Worm (Caenorhabditis elegans) whole organism, L2 larva: ENCODE measurements around the gene cal-1.
A peak's percentile ranks its signal among the peaks of the same experiment; 100 is the strongest.

Experiments
- F13H6.1 ChIP-seq: sonication (generic microtip); optimal IDR thresholded peaks from 2 replicates; lab custom pipeline; 2016; ENCODE audit warnings: missing genetic modification characterization, missing compliant biosample characterization
- R02D3.7 ChIP-seq: fragments of 150-350 bp; optimal IDR thresholded peaks from 2 replicates; lab custom pipeline; 2014; ENCODE audit warnings: missing biosample characterization, missing genetic modification characterization
- ZK546.5 ChIP-seq: sonication (generic microtip); optimal IDR thresholded peaks from 2 replicates; lab custom pipeline; 2017; ENCODE audit warnings: missing biosample characterization, missing genetic modification characterization
- blmp-1 ChIP-seq: sonication (generic microtip); optimal IDR thresholded peaks from 2 replicates; lab custom pipeline; 2017; ENCODE audit warnings: missing genetic modification characterization, mild to moderate bottlenecking, missing compliant biosample characterization, antibody characterized with exemption, moderate library complexity; ENCODE audit not compliant: insufficient read depth
- ceh-16 ChIP-seq: fragments of 150-350 bp; optimal IDR thresholded peaks from 2 replicates; lab custom pipeline; 2014; ENCODE audit warnings: missing biosample characterization, missing genetic modification characterization
- crh-2 ChIP-seq: sonication (generic microtip); optimal IDR thresholded peaks from 2 replicates; lab custom pipeline; 2017; ENCODE audit warnings: missing biosample characterization, missing genetic modification characterization
- egl-27 ChIP-seq: sonication (generic microtip); optimal IDR thresholded peaks from 3 replicates; lab custom pipeline; 2017; ENCODE audit warnings: missing biosample characterization, missing genetic modification reagents, missing genetic modification characterization
- elt-3 ChIP-seq: sonication (generic microtip); optimal IDR thresholded peaks from 2 replicates; lab custom pipeline; 2017; ENCODE audit warnings: missing biosample characterization, missing genetic modification characterization
- fos-1 ChIP-seq: fragments of 150-350 bp; optimal IDR thresholded peaks from 2 replicates; lab custom pipeline; 2014; ENCODE audit warnings: missing biosample characterization, missing genetic modification characterization
- gmeb-1 ChIP-seq: fragments of 150-350 bp; optimal IDR thresholded peaks from 2 replicates; lab custom pipeline; 2014; ENCODE audit warnings: missing biosample characterization, missing genetic modification characterization
- lin-39 ChIP-seq: fragments of 150-350 bp; optimal IDR thresholded peaks from 2 replicates; lab custom pipeline; 2014; ENCODE audit warnings: missing biosample characterization, missing genetic modification reagents, missing genetic modification characterization
- lsy-2 ChIP-seq, 2 experiments: fragments of 150-350 bp in 1 of 2; sonication (generic microtip) in 1 of 2; optimal IDR thresholded peaks; 2 replicates each; lab custom pipeline; 2014 to 2017; ENCODE audit warnings: missing biosample characterization in 2 of 2, missing genetic modification characterization in 2 of 2
- mbf-1 ChIP-seq: sonication (generic microtip); optimal IDR thresholded peaks from 2 replicates; lab custom pipeline; 2017; ENCODE audit warnings: missing biosample characterization, missing genetic modification characterization
- nhr-11 ChIP-seq: fragments of 150-350 bp; optimal IDR thresholded peaks from 2 replicates; lab custom pipeline; 2014; ENCODE audit warnings: missing biosample characterization, missing genetic modification characterization
- nhr-12 ChIP-seq: fragments of 150-350 bp; optimal IDR thresholded peaks from 2 replicates; lab custom pipeline; 2014; ENCODE audit warnings: missing biosample characterization, missing genetic modification characterization
- nhr-129 ChIP-seq: fragments of 150-350 bp; optimal IDR thresholded peaks from 2 replicates; lab custom pipeline; 2014; ENCODE audit warnings: missing biosample characterization, missing genetic modification characterization
- nhr-21 ChIP-seq: fragments of 150-350 bp; optimal IDR thresholded peaks from 2 replicates; lab custom pipeline; 2014; ENCODE audit warnings: missing biosample characterization, missing genetic modification characterization
- nhr-23 ChIP-seq: fragments of 150-350 bp; optimal IDR thresholded peaks from 2 replicates; lab custom pipeline; 2014; ENCODE audit warnings: missing biosample characterization, missing genetic modification reagents, missing genetic modification characterization
- nhr-237 ChIP-seq: fragments of 150-350 bp; optimal IDR thresholded peaks from 2 replicates; lab custom pipeline; 2014; ENCODE audit warnings: missing biosample characterization, missing genetic modification characterization
- nhr-25 ChIP-seq: fragments of 150-350 bp; sonication (generic microtip); optimal IDR thresholded peaks from 3 replicates; lab custom pipeline; 2014; ENCODE audit warnings: missing biosample characterization, missing genetic modification characterization
- nhr-6 ChIP-seq: fragments of 150-350 bp; optimal IDR thresholded peaks from 2 replicates; lab custom pipeline; 2014; ENCODE audit warnings: missing biosample characterization, missing genetic modification characterization
- nhr-77 ChIP-seq: fragments of 150-350 bp; optimal IDR thresholded peaks from 2 replicates; lab custom pipeline; 2014; ENCODE audit warnings: missing biosample characterization, missing genetic modification characterization
- peb-1 ChIP-seq: fragments of 150-350 bp; optimal IDR thresholded peaks from 2 replicates; lab custom pipeline; 2014; ENCODE audit warnings: missing biosample characterization, missing genetic modification characterization
- sem-4 ChIP-seq: fragments of 150-350 bp; optimal IDR thresholded peaks from 2 replicates; lab custom pipeline; 2014; ENCODE audit warnings: missing biosample characterization, missing genetic modification reagents, missing genetic modification characterization
- skn-1 ChIP-seq: sonication (generic microtip); optimal IDR thresholded peaks from 2 replicates; lab custom pipeline; 2017; ENCODE audit warnings: missing biosample characterization, missing genetic modification characterization
- sma-3 ChIP-seq: sonication (generic microtip); optimal IDR thresholded peaks from 2 replicates; lab custom pipeline; 2016; ENCODE audit warnings: missing genetic modification reagents, missing genetic modification characterization, missing compliant biosample characterization
- sma-9 ChIP-seq, 2 experiments: fragments of 150-350 bp in 1 of 2; sonication (generic microtip) in 1 of 2; optimal IDR thresholded peaks; 2 replicates each; lab custom pipeline; 2014 to 2016; ENCODE audit warnings: missing genetic modification characterization in 2 of 2, mild to moderate bottlenecking in 1 of 2, missing biosample characterization in 1 of 2, missing compliant biosample characterization in 1 of 2, missing genetic modification reagents in 1 of 2, moderate library complexity in 1 of 2
- snpc-4 ChIP-seq: fragments of 150-350 bp; optimal IDR thresholded peaks from 2 replicates; lab custom pipeline; 2014; ENCODE audit warnings: missing biosample characterization, missing genetic modification characterization
- unc-62 ChIP-seq: fragments of 150-350 bp; optimal IDR thresholded peaks from 2 replicates; lab custom pipeline; 2014; ENCODE audit warnings: missing biosample characterization, missing genetic modification reagents, missing genetic modification characterization
- ztf-11 ChIP-seq: sonication (generic microtip); optimal IDR thresholded peaks from 2 replicates; lab custom pipeline; 2017; ENCODE audit warnings: missing biosample characterization, missing genetic modification characterization

The cal-1 gene

ce11 chrV:12537505-12537904 lies 20.5 kb upstream of the cal-1 start (continued):
- TF ChIP-seq ZK546.5 (no peak), sma-9 (GFP tag; optimal IDR thresholded peaks at IDR 0.05; lab: Kevin White, UChicago) (peak; percentile 63), sma-9 (tag; optimal IDR thresholded peaks at IDR 0.05; lab: Kevin White, UChicago) (no peak)

- TF ChIP-seq crh-2 (tag; lab: Kevin White, UChicago) (peak; percentile 37), peb-1 (tag; lab: Kevin White, UChicago) (no peak), F13H6.1 (tag; lab: Kevin White, UChicago) (peak; percentile 2), sma-3 (GFP tag; lab: Kevin White, UChicago) (peak; percentile 8), nhr-129 (tag; lab: Kevin White, UChicago) (peak; percentile 32), nhr-25 (tag; lab: Kevin White, UChicago) (peak; percentile 30), ZK546.5 (no peak), lsy-2 (tag; optimal IDR thresholded peaks at IDR 0.05; lab: Kevin White, UChicago) (peak in 1 of 2 experiments; percentile 17), fos-1 (tag; lab: Kevin White, UChicago) (peak; percentile 26)
Measured at ce11 chrV:12536409-12537038, 19.5 kb upstream of the cal-1 start.

- TF ChIP-seq snpc-4 (tag; lab: Kevin White, UChicago) (no peak), mbf-1 (tag; lab: Kevin White, UChicago) (no peak), ztf-11 (tag; lab: Kevin White, UChicago) (no peak), sma-9 (GFP tag; optimal IDR thresholded peaks at IDR 0.05; lab: Kevin White, UChicago) (no peak), sma-9 (tag; optimal IDR thresholded peaks at IDR 0.05; lab: Kevin White, UChicago) (no peak), skn-1 (tag; lab: Kevin White, UChicago) (no peak), nhr-12 (tag; lab: Kevin White, UChicago) (no peak), nhr-237 (tag; lab: Kevin White, UChicago) (no peak)
Measured at ce11 chrV:12534941-12535340, 17.9 kb upstream of the cal-1 start.

ce11 chrV:12533635-12534150 lies 16.6 kb upstream of the cal-1 start:
- TF ChIP-seq F13H6.1 (tag; lab: Kevin White, UChicago) (no peak), nhr-11 (tag; lab: Kevin White, UChicago) (no peak), nhr-237 (tag; lab: Kevin White, UChicago) (no peak), nhr-21 (tag; lab: Kevin White, UChicago) (peak; percentile 20), nhr-6 (tag; lab: Kevin White, UChicago) (no peak), blmp-1 (peak; percentile 88), gmeb-1 (tag; lab: Kevin White, UChicago) (no peak), sem-4 (tag; lab: Kevin White, UChicago) (no peak), nhr-23 (no peak), unc-62 (no peak), nhr-25 (tag; lab: Kevin White, UChicago) (peak; percentile 63), lsy-2 (tag; optimal IDR thresholded peaks at IDR 0.05; lab: Kevin White, UChicago) (peak in 1 of 2 experiments; percentile 41), ceh-16 (tag; lab: Kevin White, UChicago) (peak; percentile 23), fos-1 (tag; lab: Kevin White, UChicago) (peak; percentile 8), sma-3 (GFP tag; lab: Kevin White, UChicago) (peak; percentile 63), snpc-4 (tag; lab: Kevin White, UChicago) (no peak), sma-9 (GFP tag; optimal IDR thresholded peaks at IDR 0.05; lab: Kevin White, UChicago) (peak; percentile 44), sma-9 (tag; optimal IDR thresholded peaks at IDR 0.05; lab: Kevin White, UChicago) (no peak), peb-1 (tag; lab: Kevin White, UChicago) (no peak), crh-2 (tag; lab: Kevin White, UChicago) (peak; percentile 13), nhr-77 (no peak), elt-3 (tag; lab: Kevin White, UChicago) (no peak), ztf-11 (tag; lab: Kevin White, UChicago) (no peak), R02D3.7 (tag; lab: Kevin White, UChicago) (no peak), egl-27 (tag; lab: Kevin White, UChicago) (peak; percentile 12)

ce11 chrV:12532369-12532768 lies 15.3 kb upstream of the cal-1 start:
- no peak for TF ChIP-seq lin-39 (tag; lab: Kevin White, UChicago)
- peak; percentile 66 for TF ChIP-seq fos-1 (tag; lab: Kevin White, UChicago)
- TF ChIP-seq, all 48 proteins: peak for 1
